Worm (Caenorhabditis elegans) whole organism, young adult: ENCODE measurements around the gene spt-4.

Experiments used
- B0019.2 ChIP-seq: fragments of 200-800 bp; sonication (Bioruptor generic); conservative IDR thresholded peaks from 2 replicates; pipeline ENCODE4 v1.3.6; 2022; ENCODE audit warnings: missing genetic modification reagents, missing genetic modification characterization, missing compliant biosample characterization
- B0035.1 ChIP-seq: sonication (generic microtip); optimal IDR thresholded peaks from 2 replicates; lab custom pipeline; 2016; ENCODE audit warnings: missing genetic modification characterization, mild to moderate bottlenecking, missing compliant biosample characterization, missing genotype, missing genetic modification reagents
- B0336.3 ChIP-seq: fragments of 200-800 bp; sonication (Bioruptor generic); IDR thresholded peaks from 2 replicates; pipeline ENCODE4 v1.3.6; 2022; ENCODE audit warnings: missing genetic modification characterization, missing compliant biosample characterization
- C06A6.2 ChIP-seq: fragments of 200-800 bp; sonication (Bioruptor generic); conservative IDR thresholded peaks from 2 replicates; pipeline ENCODE4 v1.3.6; 2022; ENCODE audit warnings: missing genetic modification characterization, missing compliant biosample characterization
- D2030.7 ChIP-seq: fragments of 200-800 bp; sonication (Bioruptor generic); IDR thresholded peaks from 2 replicates; pipeline ENCODE4 v1.3.6; 2022; ENCODE audit warnings: missing genetic modification reagents, missing genetic modification characterization, missing compliant biosample characterization
- F49E8.2 ChIP-seq: sonication (generic microtip); optimal IDR thresholded peaks from 3 replicates; lab custom pipeline; 2017; ENCODE audit warnings: missing genetic modification characterization, mild to moderate bottlenecking, missing compliant biosample characterization, antibody characterized with exemption, moderate library complexity; ENCODE audit not compliant: insufficient read depth
- F52B5.7 ChIP-seq: sonication (generic microtip); optimal IDR thresholded peaks from 2 replicates; lab custom pipeline; 2016; ENCODE audit warnings: mild to moderate bottlenecking, missing genetic modification characterization, missing compliant biosample characterization
- F55B11.4 ChIP-seq: sonication (generic microtip); optimal IDR thresholded peaks from 2 replicates; lab custom pipeline; 2016; ENCODE audit warnings: missing compliant biosample characterization, missing genetic modification characterization, borderline replicate concordance; ENCODE audit not compliant: insufficient read depth
- K11D2.4 ChIP-seq: fragments of 200-800 bp; sonication (Bioruptor generic); IDR thresholded peaks from 2 replicates; pipeline ENCODE4 v1.3.6; 2022; ENCODE audit warnings: missing genetic modification reagents, missing genetic modification characterization, missing compliant biosample characterization
- T26A5.8 ChIP-seq: sonication (generic microtip); optimal IDR thresholded peaks from 2 replicates; lab custom pipeline; 2016; ENCODE audit warnings: missing genetic modification characterization, missing compliant biosample characterization
- Y53F4B.3 ChIP-seq: fragments of 200-800 bp; sonication (Bioruptor generic); IDR thresholded peaks from 2 replicates; pipeline ENCODE4 v1.3.6; 2022; ENCODE audit warnings: missing genetic modification reagents, missing genetic modification characterization, missing compliant biosample characterization
- Y56A3A.18 ChIP-seq: fragments of 200-800 bp; sonication (Bioruptor generic); IDR thresholded peaks from 2 replicates; pipeline ENCODE4 v1.3.6; 2022; ENCODE audit warnings: missing genetic modification reagents, missing genetic modification characterization, missing compliant biosample characterization
- Y79H2A.3 ChIP-seq: fragments of 200-800 bp; sonication (Bioruptor generic); conservative IDR thresholded peaks from 2 replicates; pipeline ENCODE4 v1.3.6; 2022; ENCODE audit warnings: missing genetic modification reagents, missing genetic modification characterization, missing compliant biosample characterization
- atf-7 ChIP-seq: sonication (generic microtip); optimal IDR thresholded peaks from 2 replicates; lab custom pipeline; 2017; ENCODE audit warnings: mild to moderate bottlenecking, missing genetic modification characterization, missing compliant biosample characterization
- attf-5 ChIP-seq: fragments of 200-800 bp; sonication (Bioruptor generic); optimal IDR thresholded peaks from 2 replicates; lab custom pipeline; 2018; ENCODE audit warnings: mild to moderate bottlenecking, missing genetic modification characterization, missing compliant biosample characterization
- bed-2 ChIP-seq: fragments of 200-800 bp; sonication (Bioruptor generic); IDR thresholded peaks from 2 replicates; pipeline ENCODE4 v1.3.6; 2022; ENCODE audit warnings: missing genetic modification reagents, missing genetic modification characterization, missing compliant biosample characterization
- cebp-1 ChIP-seq, 2 experiments: fragments of 200-800 bp in 1 of 2; sonication (Bioruptor generic) in 1 of 2; sonication (generic microtip) in 1 of 2; IDR thresholded peaks in 1 of 2; optimal IDR thresholded peaks in 1 of 2; 2 replicates each; pipeline versions ENCODE4 v1.3.6 to Lab custom; 2017 to 2022; ENCODE audit warnings: missing compliant biosample characterization in 2 of 2, missing genetic modification characterization in 2 of 2, mild to moderate bottlenecking in 1 of 2, missing genetic modification reagents in 1 of 2, moderate library complexity in 1 of 2
- ceh-27 ChIP-seq: fragments of 200-800 bp; sonication (Bioruptor generic); optimal IDR thresholded peaks from 2 replicates; lab custom pipeline; 2018; ENCODE audit warnings: mild to moderate bottlenecking, missing genetic modification characterization, moderate library complexity, missing compliant biosample characterization
- chd-7 ChIP-seq: sonication (generic microtip); optimal IDR thresholded peaks from 2 replicates; lab custom pipeline; 2016; ENCODE audit warnings: mild to moderate bottlenecking, missing genetic modification characterization, moderate library complexity, missing compliant biosample characterization
- die-1 ChIP-seq: sonication (generic microtip); optimal IDR thresholded peaks from 2 replicates; lab custom pipeline; 2016; ENCODE audit warnings: missing genotype, mild to moderate bottlenecking, missing genetic modification characterization, missing compliant biosample characterization
- dpff-1 ChIP-seq: sonication (generic microtip); optimal IDR thresholded peaks from 2 replicates; lab custom pipeline; 2017; ENCODE audit warnings: mild to moderate bottlenecking, missing genetic modification characterization, missing compliant biosample characterization
- efl-1 ChIP-seq: fragments of 150-350 bp; optimal IDR thresholded peaks from 2 replicates; lab custom pipeline; 2014; ENCODE audit warnings: missing biosample characterization, missing genetic modification reagents, missing genetic modification characterization
- egrh-3 ChIP-seq: fragments of 200-800 bp; sonication (Bioruptor generic); IDR thresholded peaks from 2 replicates; pipeline ENCODE4 v1.3.6; 2022; ENCODE audit warnings: missing genetic modification reagents, missing genetic modification characterization, missing compliant biosample characterization
- ets-4 ChIP-seq: fragments of 200-800 bp; sonication (Bioruptor generic); optimal IDR thresholded peaks from 2 replicates; lab custom pipeline; 2018; ENCODE audit warnings: mild to moderate bottlenecking, missing genetic modification characterization, missing compliant biosample characterization
- him-1 ChIP-seq: sonication (generic microtip); optimal IDR thresholded peaks from 2 replicates; lab custom pipeline; 2016; ENCODE audit warnings: missing genotype, missing genetic modification reagents, missing genetic modification characterization, missing compliant biosample characterization
- hlh-12 ChIP-seq: sonication (generic microtip); optimal IDR thresholded peaks from 2 replicates; lab custom pipeline; 2016; ENCODE audit warnings: missing genetic modification characterization, missing compliant biosample characterization
- lin-54 ChIP-seq: fragments of 200-800 bp; sonication (Bioruptor generic); optimal IDR thresholded peaks from 2 replicates; lab custom pipeline; 2018; ENCODE audit warnings: mild to moderate bottlenecking, missing genetic modification characterization, missing compliant biosample characterization
- madf-10 ChIP-seq: sonication (generic microtip); optimal IDR thresholded peaks from 2 replicates; lab custom pipeline; 2016; ENCODE audit warnings: mild to moderate bottlenecking, missing genetic modification characterization, missing compliant biosample characterization
- madf-6 ChIP-seq: fragments of 200-800 bp; sonication (Bioruptor generic); IDR thresholded peaks from 2 replicates; pipeline ENCODE4 v1.3.6; 2022; ENCODE audit warnings: missing genetic modification reagents, missing genetic modification characterization, missing compliant biosample characterization
- mcd-1 ChIP-seq: fragments of 200-800 bp; sonication (Bioruptor generic); IDR thresholded peaks from 2 replicates; pipeline ENCODE4 v1.3.6; 2022; ENCODE audit warnings: missing genetic modification reagents, missing genetic modification characterization, missing compliant biosample characterization
- mel-28 ChIP-seq: sonication (generic microtip); optimal IDR thresholded peaks from 2 replicates; lab custom pipeline; 2016; ENCODE audit warnings: borderline replicate concordance, mild to moderate bottlenecking, missing genetic modification characterization, missing compliant biosample characterization
- mes-4 ChIP-seq: sonication (generic microtip); optimal IDR thresholded peaks from 2 replicates; lab custom pipeline; 2016; ENCODE audit warnings: missing genotype, missing genetic modification characterization, missing compliant biosample characterization
- nfya-2 ChIP-seq: fragments of 200-800 bp; sonication (Bioruptor generic); IDR thresholded peaks from 2 replicates; pipeline ENCODE4 v1.3.6; 2022; ENCODE audit warnings: missing genetic modification reagents, missing genetic modification characterization, missing compliant biosample characterization
- nfyb-1 ChIP-seq: fragments of 200-800 bp; sonication (Bioruptor generic); IDR thresholded peaks from 2 replicates; pipeline ENCODE4 v1.3.6; 2022; ENCODE audit warnings: missing genetic modification reagents, missing genetic modification characterization, missing compliant biosample characterization
- pbrm-1 ChIP-seq: fragments of 200-800 bp; sonication (Bioruptor generic); IDR thresholded peaks from 2 replicates; pipeline ENCODE4 v1.3.6; 2022; ENCODE audit warnings: missing genetic modification reagents, missing genetic modification characterization, missing compliant biosample characterization
- snpc-3.4 ChIP-seq: sonication (generic microtip); optimal IDR thresholded peaks from 2 replicates; lab custom pipeline; 2017; ENCODE audit warnings: missing genetic modification characterization, mild to moderate bottlenecking, missing compliant biosample characterization, antibody characterized with exemption, moderate library complexity, missing genotype, missing genetic modification reagents
- somi-1 ChIP-seq: fragments of 200-800 bp; sonication (Bioruptor generic); optimal IDR thresholded peaks from 2 replicates; lab custom pipeline; 2018; ENCODE audit warnings: mild to moderate bottlenecking, missing genetic modification characterization, missing compliant biosample characterization
- tlf-1 ChIP-seq: fragments of 200-800 bp; sonication (Bioruptor generic); optimal IDR thresholded peaks from 2 replicates; lab custom pipeline; 2018; ENCODE audit warnings: mild to moderate bottlenecking, missing genetic modification characterization, missing compliant biosample characterization
- xnd-1 ChIP-seq: sonication (generic microtip); optimal IDR thresholded peaks from 2 replicates; lab custom pipeline; 2016; ENCODE audit warnings: missing genotype, missing genetic modification reagents, missing genetic modification characterization, missing compliant biosample characterization
- zfh-2 ChIP-seq: fragments of 200-800 bp; sonication (Bioruptor generic); conservative IDR thresholded peaks from 2 replicates; pipeline ENCODE4 v1.3.6; 2022; ENCODE audit warnings: missing genetic modification reagents, missing genetic modification characterization, missing compliant biosample characterization
- ztf-26 ChIP-seq: sonication (generic microtip); optimal IDR thresholded peaks from 2 replicates; lab custom pipeline; 2017; ENCODE audit warnings: missing genetic modification characterization, missing compliant biosample characterization
- ztf-28 ChIP-seq: fragments of 200-800 bp; sonication (Bioruptor generic); IDR thresholded peaks from 2 replicates; pipeline ENCODE4 v1.3.6; 2022; ENCODE audit warnings: missing genetic modification reagents, missing genetic modification characterization, missing compliant biosample characterization

Gene spt-4

DNA sequence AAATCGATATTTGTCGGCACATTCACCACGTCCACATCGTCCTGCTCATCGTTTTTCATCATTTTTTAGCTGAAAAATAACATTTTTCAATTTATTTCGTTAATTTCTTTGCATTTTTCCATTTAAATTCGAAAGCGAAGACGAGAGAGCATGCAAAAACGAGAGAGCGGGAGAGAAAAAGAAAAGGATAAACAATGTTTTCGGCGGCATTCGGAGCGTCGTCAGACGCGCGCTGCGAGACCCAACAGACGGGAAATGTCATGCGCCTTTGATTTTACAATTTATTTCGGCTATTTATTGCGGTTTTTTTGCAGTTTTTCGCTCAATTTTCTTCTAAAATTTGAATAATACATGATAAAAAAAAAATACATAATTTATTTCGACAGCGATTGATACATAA is 16.8 kb upstream of the spt-4 start, which contains the start of gene attf-3 (continued):
- TF ChIP-seq madf-6 (peak; percentile 78), D2030.7 (GFP tag; lab: Robert Waterston, UW) (peak; percentile 95), snpc-3.4 (tag; lab: Kevin White, UChicago) (peak; percentile 59)

DNA sequence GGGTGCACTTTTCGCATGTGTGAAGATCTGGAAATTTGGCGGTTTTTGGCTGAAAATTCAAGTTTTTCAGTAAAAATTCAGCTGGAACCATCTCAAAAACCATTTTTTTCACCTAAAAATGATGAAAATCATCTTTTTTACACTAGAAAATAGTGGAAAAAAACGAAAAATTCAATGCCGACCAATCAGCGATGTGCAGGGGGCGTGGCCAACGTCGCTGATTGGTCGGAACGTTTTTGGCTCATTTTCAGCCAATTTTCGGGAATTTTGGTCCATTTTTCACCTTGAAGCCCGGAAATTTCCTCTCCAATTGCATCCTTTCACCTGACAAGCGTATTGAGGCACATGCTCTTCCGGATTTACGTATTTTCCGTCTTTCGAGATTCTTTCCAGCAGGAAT is 14.8 kb upstream of the spt-4 start:
- TF ChIP-seq nfyb-1 (GFP tag; lab: Robert Waterston, UW) (peak; percentile 76; the same call in 1 of the 2 replicates), B0035.1 (tag; lab: Kevin White, UChicago) (no peak), nfya-2 (0 out of 2 replicates have a peak, but pooled peaks have one; percentile 77)

- TF ChIP-seq egrh-3 (GFP tag; lab: Robert Waterston, UW), result peak; percentile 70; the same call in 1 of the 2 replicates
- no peak for TF ChIP-seq dpff-1 (tag; lab: Kevin White, UChicago)
- TF ChIP-seq zfh-2 (GFP tag; lab: Robert Waterston, UW), result peak; percentile 84
- TF ChIP-seq lin-54 (GFP tag; lab: Kevin White, UChicago), result no peak
- TF ChIP-seq madf-10, result no peak
- no peak for TF ChIP-seq Y79H2A.3 (GFP tag; lab: Robert Waterston, UW)
Measured at ce11 chrIII:72078-72477, 2.5 kb upstream of the spt-4 start.

- TF ChIP-seq snpc-3.4 (tag; lab: Kevin White, UChicago) (no peak), K11D2.4 (GFP tag; lab: Robert Waterston, UW) (no peak), ztf-26 (tag; lab: Kevin White, UChicago) (no peak), ets-4 (GFP tag; lab: Kevin White, UChicago) (no peak), C06A6.2 (GFP tag; lab: Robert Waterston, UW) (no peak), somi-1 (GFP tag; lab: Kevin White, UChicago) (peak; percentile 12), Y56A3A.18 (no peak), die-1 (tag; lab: Kevin White, UChicago) (no peak), attf-5 (GFP tag; lab: Kevin White, UChicago) (peak; percentile 39), cebp-1 (GFP tag; IDR thresholded peaks at IDR 0.05; lab: Robert Waterston, UW) (no peak), cebp-1 (tag; optimal IDR thresholded peaks at IDR 0.05; lab: Kevin White, UChicago) (peak; percentile 55), egrh-3 (GFP tag; lab: Robert Waterston, UW) (no peak), B0019.2 (GFP tag; lab: Robert Waterston, UW) (no peak), efl-1 (GFP tag; lab: Kevin White, UChicago) (no peak), T26A5.8 (no peak), atf-7 (tag; lab: Kevin White, UChicago) (no peak), ztf-28 (GFP tag; lab: Robert Waterston, UW) (0 out of 2 replicates have a peak, but pooled peaks have one; percentile 7), mes-4 (tag; lab: Kevin White, UChicago) (no peak), F55B11.4 (tag; lab: Kevin White, UChicago) (no peak), tlf-1 (GFP tag; lab: Kevin White, UChicago) (no peak), ceh-27 (GFP tag; lab: Kevin White, UChicago) (peak; percentile 33), F52B5.7 (no peak), D2030.7 (GFP tag; lab: Robert Waterston, UW) (no peak), chd-7 (tag; lab: Kevin White, UChicago) (no peak), B0336.3 (GFP tag; lab: Robert Waterston, UW) (no peak), pbrm-1 (GFP tag; lab: Robert Waterston, UW) (peak; percentile 30; the same call in 1 of the 2 replicates), F49E8.2 (tag; lab: Kevin White, UChicago) (no peak), nfya-2 (no peak), bed-2 (GFP tag; lab: Robert Waterston, UW) (no peak), mcd-1 (GFP tag; lab: Robert Waterston, UW) (peak; percentile 25; the same call in 1 of the 2 replicates), him-1 (tag; lab: Kevin White, UChicago) (no peak), mel-28 (no peak), Y53F4B.3 (GFP tag; lab: Robert Waterston, UW) (no peak), xnd-1 (tag; lab: Kevin White, UChicago) (no peak), hlh-12 (no peak), zfh-2 (GFP tag; lab: Robert Waterston, UW) (peak; percentile 81)
Measured at ce11 chrIII:67025-67424, 2.5 kb downstream of the spt-4 start.
